Fruit fly (Drosophila melanogaster): ENCODE results near the gene CG18476.
A peak's percentile ranks its signal among the peaks of the same experiment; 100 is the strongest.

CG18476 gene

DNA sequence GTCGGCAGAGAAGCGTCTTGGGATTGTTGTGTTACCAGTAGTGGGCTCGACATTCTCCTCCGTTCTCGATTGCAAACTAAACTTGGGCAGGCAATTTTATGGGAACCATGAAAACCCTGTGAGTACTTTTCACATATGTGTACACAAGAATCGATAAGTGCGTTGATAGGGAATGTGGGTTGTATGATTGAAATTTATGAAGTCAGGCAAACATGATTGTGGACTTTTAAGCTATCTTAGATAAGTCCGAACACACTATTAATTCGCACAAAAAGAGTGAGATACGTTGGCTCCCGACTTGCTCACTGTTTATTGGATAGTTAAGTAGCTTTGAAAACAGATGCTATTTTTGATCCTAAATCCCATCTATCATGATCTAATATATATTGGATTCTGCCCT, 13.8 kb upstream of the CG18476 start, which contains the start of gene CG18765 (continued):
- TF ChIP-seq crp (GFP tag; optimal IDR thresholded peaks at IDR 0.05) (no peak), CG6175 (GFP tag; IDR thresholded peaks at IDR 0.05) (no peak), Nf-YA (GFP tag; IDR thresholded peaks at IDR 0.05) (no peak)

dm6 chr3R:11690857-11691471, 13.0 kb upstream of the CG18476 start:
- TF ChIP-seq chinmo (GFP tag; IDR thresholded peaks at IDR 0.05; ENCODE audit: partially characterized antibody) (no peak), Med (GFP tag) (peak; percentile 75), Deaf1 (tag; optimal IDR thresholded peaks at IDR 0.05) (peak; percentile 82), CG9932 (GFP tag; IDR thresholded peaks at IDR 0.05) (peak; percentile 15; the same call in 1 of the 2 replicates), lab (GFP tag; optimal IDR thresholded peaks at IDR 0.05) (no peak), Ets65A (GFP tag) (no peak), eve (GFP tag; optimal IDR thresholded peaks at IDR 0.05) (no peak), row (GFP tag; IDR thresholded peaks at IDR 0.05) (peak; percentile 49; the same call in 2 of the 3 replicates), Jarid2 (GFP tag; optimal IDR thresholded peaks at IDR 0.05) (peak; percentile 24), D19A (tag; optimal IDR thresholded peaks at IDR 0.05) (peak; percentile 82), sug (tag; optimal IDR thresholded peaks at IDR 0.05) (peak; percentile 37), GATAe (GFP tag; conservative IDR thresholded peaks at IDR 0.05) (peak; percentile 61; the same call in 1 of the 2 replicates), Trl (optimal IDR thresholded peaks at IDR 0.05) (peak in 1 of 2 experiments; percentile 36), Trl (GFP tag; optimal IDR thresholded peaks at IDR 0.05) (no peak), Max (GFP tag; optimal IDR thresholded peaks at IDR 0.05) (no peak), CG11398 (GFP tag; optimal IDR thresholded peaks at IDR 0.05) (no peak), CG13287 (GFP tag; IDR thresholded peaks at IDR 0.05; ENCODE audit: partially characterized antibody) (0 out of 2 replicates have a peak, but pooled peaks have one; percentile 13), CG12769 (tag; optimal IDR thresholded peaks at IDR 0.05) (peak; percentile 60)

dm6 chr3R:11689900-11690299, 12.0 kb upstream of the CG18476 start, which contains the start of gene CG6908:
Gene CG6908 (minus strand): TSS chr3R:11690051.
- TF ChIP-seq CG30403 (GFP tag; optimal IDR thresholded peaks at IDR 0.05) (no peak), CG10321 (GFP tag; IDR thresholded peaks at IDR 0.05) (no peak), CG6765 (GFP tag; optimal IDR thresholded peaks at IDR 0.05) (no peak), Pdp1 (GFP tag; optimal IDR thresholded peaks at IDR 0.05) (peak in 1 of 2 experiments; percentile 46), CG10959 (GFP tag; IDR thresholded peaks at IDR 0.05) (no peak), gsb-n (tag; optimal IDR thresholded peaks at IDR 0.05) (no peak), chinmo (GFP tag; IDR thresholded peaks at IDR 0.05; ENCODE audit: partially characterized antibody) (peak; percentile 91; the same call in 3 of the 4 replicates), sens-2 (GFP tag; IDR thresholded peaks at IDR 0.05) (no peak), amos (GFP tag; IDR thresholded peaks at IDR 0.05; ENCODE audit: partially characterized antibody) (peak; percentile 21; the same call in 1 of the 2 replicates), corto (GFP tag; optimal IDR thresholded peaks at IDR 0.05) (no peak), nerfin-2 (GFP tag; IDR thresholded peaks at IDR 0.05; ENCODE audit: partially characterized antibody) (no peak), CG12155 (GFP tag; optimal IDR thresholded peaks at IDR 0.05) (no peak), gce (GFP tag; IDR thresholded peaks at IDR 0.05) (no peak), pan (optimal IDR thresholded peaks at IDR 0.05) (no peak), pan (GFP tag; optimal IDR thresholded peaks at IDR 0.05 in 1 of 2, IDR thresholded peaks at IDR 0.05 in 1 of 2) (peak in 1 of 2 experiments; percentile 24), HHEX (GFP tag; optimal IDR thresholded peaks at IDR 0.05) (no peak), CG8290 (GFP tag; optimal IDR thresholded peaks at IDR 0.05) (no peak), CG8290 (tag; optimal IDR thresholded peaks at IDR 0.05) (peak in 1 of 2 experiments; percentile 7), D (optimal IDR thresholded peaks at IDR 0.05) (no peak), D (GFP tag; optimal IDR thresholded peaks at IDR 0.05) (no peak), CG18599 (GFP tag; optimal IDR thresholded peaks at IDR 0.05) (peak; percentile 10), crp (GFP tag; optimal IDR thresholded peaks at IDR 0.05) (no peak), Nf-YA (GFP tag; IDR thresholded peaks at IDR 0.05) (no peak), fd64A (GFP tag; optimal IDR thresholded peaks at IDR 0.05) (no peak), CG8765 (GFP tag; IDR thresholded peaks at IDR 0.05) (no peak), CG9437 (GFP tag; optimal IDR thresholded peaks at IDR 0.05) (no peak), CG14050 (GFP tag; IDR thresholded peaks at IDR 0.05) (no peak), MBD-R2 (GFP tag; IDR thresholded peaks at IDR 0.05) (no peak), Chrac-16 (GFP tag; optimal IDR thresholded peaks at IDR 0.05) (no peak), CG2678 (tag; optimal IDR thresholded peaks at IDR 0.05) (no peak)
